Worm (Caenorhabditis elegans): ENCODE measurements around the gene C16D9.1.

DNA sequence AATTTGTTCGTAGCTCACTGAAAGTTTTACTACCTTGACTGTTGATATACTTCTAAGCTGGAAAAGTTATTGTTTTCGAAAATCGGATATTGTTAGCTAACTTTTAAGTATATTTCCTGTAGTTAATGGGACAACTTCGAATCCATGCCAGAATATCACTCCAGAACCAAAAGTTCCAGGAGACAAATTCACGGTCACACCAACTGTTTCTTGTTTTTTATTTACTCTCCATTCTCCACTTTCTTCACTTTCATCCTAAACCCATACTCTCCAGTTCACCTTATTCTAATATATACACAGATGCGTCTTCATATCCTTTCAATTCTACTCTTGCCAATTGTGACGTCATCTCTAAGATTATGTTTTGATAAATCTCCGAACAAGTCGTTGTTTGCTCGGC lies at the start of gene C16D9.1:
- TF ChIP-seq pha-4 (tag; optimal IDR thresholded peaks at IDR 0.05) = no peak
- no peak for TF ChIP-seq lin-13 (tag; optimal IDR thresholded peaks at IDR 0.05)
- no peak for TF ChIP-seq nhr-76 (tag; optimal IDR thresholded peaks at IDR 0.05)
- TF ChIP-seq snpc-4 (tag; optimal IDR thresholded peaks at IDR 0.05) = no peak
- TF ChIP-seq ceh-83 (GFP tag; optimal IDR thresholded peaks at IDR 0.05) = no peak
- TF ChIP-seq elt-3 (tag; optimal IDR thresholded peaks at IDR 0.05) = no peak
- TF ChIP-seq ztf-11 (tag; optimal IDR thresholded peaks at IDR 0.05) = no peak
